Fruit fly (Drosophila melanogaster) whole organism, prepupa: ENCODE measurements around the gene CG5913.

Experiments
- Blimp-1 ChIP-seq: fragments of 200-800 bp; sonication (Bioruptor generic); optimal IDR thresholded peaks from 3 replicates; lab custom pipeline; 2017; ENCODE audit warnings: missing biosample characterization, missing genetic modification characterization, mild to moderate bottlenecking, moderate library complexity, missing genetic modification reagents
- CG10631 ChIP-seq: fragments of 200-800 bp; sonication (Bioruptor generic); optimal IDR thresholded peaks from 2 replicates; lab custom pipeline; 2016; ENCODE audit warnings: missing biosample characterization, missing genetic modification characterization
- CG10669 ChIP-seq: fragments of 200-800 bp; sonication (Bioruptor generic); optimal IDR thresholded peaks from 3 replicates; lab custom pipeline; 2018; ENCODE audit warnings: missing biosample characterization, mild to moderate bottlenecking, missing genetic modification characterization, moderate library complexity
- CG11762 ChIP-seq: fragments of 200-800 bp; sonication (Bioruptor generic); optimal IDR thresholded peaks from 3 replicates; lab custom pipeline; 2016; ENCODE audit warnings: missing biosample characterization, missing genetic modification characterization; ENCODE audit not compliant: insufficient read depth
- CG11902 ChIP-seq: fragments of 200-800 bp; sonication (Bioruptor generic); optimal IDR thresholded peaks from 3 replicates; lab custom pipeline; 2016; ENCODE audit warnings: missing biosample characterization, missing genetic modification characterization
- CG15336 ChIP-seq: fragments of 200-800 bp; sonication (Bioruptor generic); IDR thresholded peaks from 2 replicates; pipeline ENCODE4 v1.3.6; 2022; ENCODE audit warnings: missing biosample characterization, missing genetic modification characterization
- CG16779 ChIP-seq: fragments of 200-800 bp; sonication (Bioruptor generic); optimal IDR thresholded peaks from 3 replicates; lab custom pipeline; 2017; ENCODE audit warnings: missing biosample characterization, mild to moderate bottlenecking, missing genetic modification characterization
- CG3032 ChIP-seq: fragments of 200-800 bp; optimal IDR thresholded peaks from 2 replicates; lab custom pipeline; 2019; ENCODE audit warnings: missing biosample characterization, mild to moderate bottlenecking, missing genetic modification characterization, moderate library complexity
- CG31627 ChIP-seq: fragments of 200-800 bp; sonication (Bioruptor generic); optimal IDR thresholded peaks from 3 replicates; lab custom pipeline; 2016; ENCODE audit warnings: missing biosample characterization, missing genetic modification characterization
- CG32006 ChIP-seq: fragments of 200-800 bp; sonication (Bioruptor generic); optimal IDR thresholded peaks from 3 replicates; lab custom pipeline; 2017; ENCODE audit warnings: missing biosample characterization, mild to moderate bottlenecking, missing genetic modification characterization
- CG34406 ChIP-seq: fragments of 200-800 bp; sonication (Bioruptor generic); optimal IDR thresholded peaks from 3 replicates; lab custom pipeline; 2016; ENCODE audit warnings: missing biosample characterization, missing genetic modification characterization
- CG3919 ChIP-seq: fragments of 200-800 bp; sonication (Bioruptor generic); optimal IDR thresholded peaks from 3 replicates; lab custom pipeline; 2016; ENCODE audit warnings: missing biosample characterization, missing genetic modification characterization
- CG4318 ChIP-seq: fragments of 200-800 bp; sonication (Bioruptor generic); optimal IDR thresholded peaks from 3 replicates; lab custom pipeline; 2017; ENCODE audit warnings: missing biosample characterization, mild to moderate bottlenecking, missing genetic modification characterization
- CG6163 ChIP-seq: fragments of 200-800 bp; sonication (Bioruptor generic); IDR thresholded peaks from 3 replicates; pipeline ENCODE4 v1.3.6; 2022; ENCODE audit warnings: missing biosample characterization, missing genetic modification characterization
- CG6792 ChIP-seq: fragments of 200-800 bp; sonication (Bioruptor generic); optimal IDR thresholded peaks from 3 replicates; lab custom pipeline; 2016; ENCODE audit warnings: missing biosample characterization, missing genetic modification characterization
- CG6808 ChIP-seq: fragments of 200-800 bp; sonication (Bioruptor generic); optimal IDR thresholded peaks from 3 replicates; lab custom pipeline; 2017; ENCODE audit warnings: missing biosample characterization, missing genetic modification characterization, mild to moderate bottlenecking, moderate library complexity, missing genetic modification reagents
- CG6854 ChIP-seq: fragments of 200-800 bp; sonication (Bioruptor generic); optimal IDR thresholded peaks from 2 replicates; lab custom pipeline; 2017; ENCODE audit warnings: missing biosample characterization, mild to moderate bottlenecking, missing genetic modification characterization
- CG7368 ChIP-seq: fragments of 200-800 bp; sonication (Bioruptor generic); optimal IDR thresholded peaks from 3 replicates; lab custom pipeline; 2016; ENCODE audit warnings: missing biosample characterization, missing genetic modification characterization
- CG8119 ChIP-seq: fragments of 200-800 bp; sonication (Bioruptor generic); IDR thresholded peaks from 3 replicates; pipeline ENCODE4 v1.3.6; 2022; ENCODE audit warnings: missing biosample characterization, missing genetic modification characterization
- CG8319 ChIP-seq: fragments of 200-800 bp; sonication (Bioruptor generic); optimal IDR thresholded peaks from 3 replicates; lab custom pipeline; 2016; ENCODE audit warnings: missing biosample characterization, missing genetic modification characterization
- CG9139 ChIP-seq: fragments of 200-800 bp; sonication (Bioruptor generic); optimal IDR thresholded peaks from 3 replicates; lab custom pipeline; 2017; ENCODE audit warnings: missing biosample characterization, mild to moderate bottlenecking, missing genetic modification characterization
- Eip78C ChIP-seq: fragments of 200-800 bp; sonication (Bioruptor generic); peaks from one replicate; lab custom pipeline; 2016; ENCODE audit warnings: missing biosample characterization, missing genetic modification characterization
- Ets21C ChIP-seq: fragments of 200-800 bp; sonication (Bioruptor generic); optimal IDR thresholded peaks from 3 replicates; lab custom pipeline; 2016; ENCODE audit warnings: missing biosample characterization, missing genetic modification characterization
- Ets96B ChIP-seq: fragments of 200-800 bp; optimal IDR thresholded peaks from 2 replicates; lab custom pipeline; 2019; ENCODE audit warnings: missing biosample characterization, mild to moderate bottlenecking, missing genetic modification characterization, moderate library complexity
- Gug ChIP-seq: fragments of 200-800 bp; sonication (Bioruptor generic); IDR thresholded peaks from 2 replicates; pipeline ENCODE4 v1.3.6; 2022; ENCODE audit warnings: missing biosample characterization, missing genetic modification characterization
- Hr38 ChIP-seq: sonication (Bioruptor generic); optimal IDR thresholded peaks from 2 replicates; lab custom pipeline; 2016; ENCODE audit warnings: missing biosample characterization, missing genetic modification characterization
- Hr39 ChIP-seq: fragments of 200-800 bp; sonication (Bioruptor generic); optimal IDR thresholded peaks from 2 replicates; lab custom pipeline; 2016; ENCODE audit warnings: missing biosample characterization, missing genetic modification characterization
- Hr4 ChIP-seq: fragments of 200-800 bp; sonication (Bioruptor generic); optimal IDR thresholded peaks from 3 replicates; lab custom pipeline; 2016; ENCODE audit warnings: missing biosample characterization, missing genetic modification characterization
- Lpt ChIP-seq: fragments of 200-800 bp; sonication (Bioruptor generic); optimal IDR thresholded peaks from 3 replicates; lab custom pipeline; 2016; ENCODE audit warnings: missing biosample characterization, missing genetic modification characterization
- Met ChIP-seq: fragments of 200-800 bp; sonication (Bioruptor generic); optimal IDR thresholded peaks from 3 replicates; lab custom pipeline; 2016; ENCODE audit warnings: missing biosample characterization, missing genetic modification characterization
- OdsH ChIP-seq: fragments of 200-800 bp; sonication (Bioruptor generic); optimal IDR thresholded peaks from 3 replicates; lab custom pipeline; 2016; ENCODE audit warnings: missing biosample characterization, missing genetic modification characterization
- Smox ChIP-seq: fragments of 200-800 bp; sonication (Bioruptor generic); optimal IDR thresholded peaks from 3 replicates; lab custom pipeline; 2016; ENCODE audit warnings: missing biosample characterization, missing genetic modification characterization
- Sox102F ChIP-seq: fragments of 200-800 bp; sonication (Bioruptor generic); optimal IDR thresholded peaks from 2 replicates; lab custom pipeline; 2016; ENCODE audit warnings: missing biosample characterization, mild to moderate bottlenecking, missing genetic modification characterization
- Sox14 ChIP-seq: fragments of 200-800 bp; sonication (Bioruptor generic); optimal IDR thresholded peaks from 3 replicates; lab custom pipeline; 2016; ENCODE audit warnings: missing biosample characterization, missing genetic modification characterization
- Sox15 ChIP-seq: fragments of 200-800 bp; sonication (Bioruptor generic); optimal IDR thresholded peaks from 3 replicates; lab custom pipeline; 2016; ENCODE audit warnings: missing biosample characterization, missing genetic modification characterization
- achi ChIP-seq: fragments of 200-800 bp; sonication (Bioruptor generic); optimal IDR thresholded peaks from 3 replicates; lab custom pipeline; 2016; ENCODE audit warnings: missing biosample characterization, missing genetic modification characterization
- acj6 ChIP-seq: fragments of 200-800 bp; sonication (Bioruptor generic); optimal IDR thresholded peaks from 3 replicates; lab custom pipeline; 2016; ENCODE audit warnings: missing biosample characterization, missing genetic modification characterization
- cyc ChIP-seq: fragments of 200-800 bp; sonication (Bioruptor generic); optimal IDR thresholded peaks from 3 replicates; lab custom pipeline; 2016; ENCODE audit warnings: missing biosample characterization, missing genetic modification characterization
- dac ChIP-seq: fragments of 200-800 bp; sonication (Bioruptor generic); optimal IDR thresholded peaks from 2 replicates; lab custom pipeline; 2017; ENCODE audit warnings: missing biosample characterization, mild to moderate bottlenecking, missing genetic modification characterization
- dsx ChIP-seq: fragments of 200-800 bp; optimal IDR thresholded peaks from 3 replicates; lab custom pipeline; 2019; ENCODE audit warnings: missing biosample characterization, mild to moderate bottlenecking, missing genetic modification characterization, moderate library complexity; ENCODE audit not compliant: poor library complexity, severe bottlenecking
- esn ChIP-seq: fragments of 200-800 bp; sonication (Bioruptor generic); optimal IDR thresholded peaks from 2 replicates; lab custom pipeline; 2016; ENCODE audit warnings: missing biosample characterization, mild to moderate bottlenecking, missing genetic modification characterization, moderate library complexity
- fd59A ChIP-seq: fragments of 200-800 bp; sonication (Bioruptor generic); optimal IDR thresholded peaks from 2 replicates; lab custom pipeline; 2017; ENCODE audit warnings: missing biosample characterization, mild to moderate bottlenecking, missing genetic modification characterization, missing genetic modification reagents
- fkh ChIP-seq: fragments of 200-800 bp; sonication (Bioruptor generic); optimal IDR thresholded peaks from 3 replicates; lab custom pipeline; 2017; ENCODE audit warnings: missing biosample characterization, mild to moderate bottlenecking, missing genetic modification characterization, moderate library complexity
- lz ChIP-seq: fragments of 200-800 bp; sonication (Bioruptor generic); optimal IDR thresholded peaks from 3 replicates; lab custom pipeline; 2016; ENCODE audit warnings: missing biosample characterization, missing genetic modification characterization
- net ChIP-seq: fragments of 200-800 bp; sonication (Bioruptor generic); optimal IDR thresholded peaks from 3 replicates; lab custom pipeline; 2016; ENCODE audit warnings: missing biosample characterization, missing genetic modification characterization
- pdm3 ChIP-seq: fragments of 200-800 bp; sonication (Bioruptor generic); optimal IDR thresholded peaks from 3 replicates; lab custom pipeline; 2016; ENCODE audit warnings: missing biosample characterization, missing genetic modification characterization
- salr ChIP-seq, 2 experiments: fragments of 200-800 bp; sonication (Bioruptor generic); optimal IDR thresholded peaks; 3 replicates each; lab custom pipeline; 2016 to 2018; ENCODE audit warnings: missing biosample characterization in 2 of 2, missing genetic modification characterization in 2 of 2, mild to moderate bottlenecking in 1 of 2
- spab ChIP-seq: fragments of 200-800 bp; sonication (Bioruptor generic); optimal IDR thresholded peaks from 2 replicates; lab custom pipeline; 2017; ENCODE audit warnings: missing biosample characterization, mild to moderate bottlenecking, missing genetic modification characterization, missing genetic modification reagents
- ss ChIP-seq, 2 experiments: fragments of 200-800 bp; sonication (Bioruptor generic); optimal IDR thresholded peaks; 2 replicates in 1 of 2; 3 replicates in 1 of 2; lab custom pipeline; 2017 to 2018; ENCODE audit warnings: mild to moderate bottlenecking in 2 of 2, missing biosample characterization in 2 of 2, missing genetic modification characterization in 2 of 2, moderate library complexity in 1 of 2
- svp ChIP-seq: fragments of 200-800 bp; sonication (Bioruptor generic); peaks from one replicate; lab custom pipeline; 2016; ENCODE audit warnings: missing biosample characterization, missing genetic modification characterization
- topi ChIP-seq: fragments of 200-800 bp; sonication (Bioruptor generic); optimal IDR thresholded peaks from 3 replicates; lab custom pipeline; 2016; ENCODE audit warnings: missing biosample characterization, missing genetic modification characterization
- vri ChIP-seq: fragments of 200-800 bp; sonication (Bioruptor generic); optimal IDR thresholded peaks from 3 replicates; lab custom pipeline; 2016; ENCODE audit warnings: missing biosample characterization, mild to moderate bottlenecking, missing genetic modification characterization

CG5913 gene

DNA sequence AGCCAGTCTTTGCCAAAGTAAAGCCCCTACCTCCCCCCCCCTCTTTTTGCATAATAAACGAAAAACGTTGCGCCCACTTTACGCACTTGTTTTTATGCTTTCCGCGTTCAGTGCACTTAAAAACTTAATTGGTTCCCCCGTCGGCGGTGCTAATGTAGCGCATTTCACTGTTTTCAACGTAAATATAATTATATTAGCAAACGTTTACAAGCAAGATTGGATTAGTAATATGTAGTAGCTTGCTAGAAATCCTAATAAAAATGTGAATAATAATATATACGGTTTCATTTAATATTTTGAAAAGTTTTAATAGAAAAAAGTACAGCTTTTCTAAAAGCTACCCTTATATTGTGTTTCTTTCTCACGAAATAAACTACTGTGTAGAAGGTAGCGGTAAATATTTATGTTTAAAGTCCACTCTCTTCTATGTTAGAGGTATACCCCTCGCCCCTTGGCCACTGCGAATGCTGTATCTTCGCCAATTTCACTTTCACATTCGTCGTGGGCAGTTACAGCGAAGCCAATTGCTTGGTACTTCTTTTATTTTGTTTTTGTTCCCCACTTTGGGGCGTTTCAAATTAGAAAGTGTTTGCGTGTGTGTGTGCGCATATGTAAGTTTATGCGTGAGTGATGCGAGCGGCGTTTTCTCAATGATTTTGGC is 10.6 kb upstream of the CG5913 start:
- no peak for TF ChIP-seq dac (GFP tag; lab: Kevin White, UChicago)
- TF ChIP-seq pdm3 (GFP tag; lab: Kevin White, UChicago), result no peak
- TF ChIP-seq Blimp-1 (GFP tag; lab: Kevin White, UChicago), result no peak
- TF ChIP-seq CG34406 (GFP tag; lab: Kevin White, UChicago), result no peak
- no peak for TF ChIP-seq Sox15 (GFP tag; lab: Kevin White, UChicago)
- TF ChIP-seq CG6163 (GFP tag; lab: Robert Waterston, UW), result no peak
- no peak for TF ChIP-seq Hr39
- no peak for TF ChIP-seq spab (GFP tag; lab: Kevin White, UChicago)
- no peak for TF ChIP-seq CG3032 (tag; lab: Kevin White, UChicago)
- TF ChIP-seq Hr4 (GFP tag; lab: Kevin White, UChicago), result peak; percentile 47
- no peak for TF ChIP-seq CG16779 (tag; lab: Kevin White, UChicago)
- TF ChIP-seq Ets96B (tag; lab: Kevin White, UChicago), result no peak
- TF ChIP-seq lz (GFP tag; lab: Kevin White, UChicago), result no peak
- TF ChIP-seq salr (GFP tag; optimal IDR thresholded peaks at IDR 0.05; lab: Kevin White, UChicago), result peak in 1 of 2 experiments; percentile 3
- no peak for TF ChIP-seq CG31627
- no peak for TF ChIP-seq CG7368 (GFP tag; lab: Kevin White, UChicago)
- TF ChIP-seq CG32006, result peak; percentile 70
- TF ChIP-seq esn (GFP tag; lab: Kevin White, UChicago), result no peak
- TF ChIP-seq net (GFP tag; lab: Kevin White, UChicago), result no peak
- TF ChIP-seq Gug (GFP tag; lab: Robert Waterston, UW), result no peak
- TF ChIP-seq CG9139, result no peak
- TF ChIP-seq CG6854 (GFP tag; lab: Kevin White, UChicago), result no peak
- no peak for TF ChIP-seq ss (GFP tag; optimal IDR thresholded peaks at IDR 0.05; lab: Kevin White, UChicago)
- TF ChIP-seq CG6792 (GFP tag; lab: Kevin White, UChicago), result no peak
- TF ChIP-seq acj6 (GFP tag; lab: Kevin White, UChicago), result no peak
- no peak for TF ChIP-seq Ets21C
- TF ChIP-seq OdsH, result no peak
- TF ChIP-seq CG6808 (GFP tag; lab: Kevin White, UChicago), result no peak
- no peak for TF ChIP-seq Met (GFP tag; lab: Kevin White, UChicago)
- no peak for TF ChIP-seq CG11902
- TF ChIP-seq CG10669 (GFP tag; lab: Kevin White, UChicago), result no peak
- no peak for TF ChIP-seq vri
- no peak for TF ChIP-seq Sox14 (GFP tag; lab: Kevin White, UChicago)
- TF ChIP-seq achi (GFP tag; lab: Kevin White, UChicago), result peak; percentile 8
- no peak for TF ChIP-seq cyc
- TF ChIP-seq fkh (GFP tag; lab: Kevin White, UChicago), result no peak
- peak; percentile 39 for TF ChIP-seq CG4318
- TF ChIP-seq CG8319 (GFP tag; lab: Kevin White, UChicago), result no peak
- no peak for TF ChIP-seq CG3919
- TF ChIP-seq Eip78C (GFP tag; lab: Kevin White, UChicago), result peak; percentile 58
- TF ChIP-seq topi, result no peak
- no peak for TF ChIP-seq CG15336 (GFP tag; lab: Robert Waterston, UW)
- no peak for TF ChIP-seq fd59A (GFP tag; lab: Kevin White, UChicago)
- TF ChIP-seq dsx (GFP tag; lab: Kevin White, UChicago), result no peak
- no peak for TF ChIP-seq Sox102F (GFP tag; lab: Kevin White, UChicago)
- TF ChIP-seq Smox (GFP tag; lab: Kevin White, UChicago), result no peak
- TF ChIP-seq CG10631 (GFP tag; lab: Kevin White, UChicago), result no peak
- no peak for TF ChIP-seq svp (GFP tag; lab: Kevin White, UChicago)
- TF ChIP-seq Hr38 (GFP tag; lab: Kevin White, UChicago), result no peak
- TF ChIP-seq CG8119 (GFP tag; lab: Robert Waterston, UW), result peak; percentile 45; the same call in 2 of the 3 replicates
- TF ChIP-seq Lpt, result no peak
- TF ChIP-seq CG11762 (GFP tag; lab: Kevin White, UChicago), result no peak
